Worm (Caenorhabditis elegans) whole organism, young adult: ENCODE data around the gene F45E10.2.

ENCODE experiments used
- B0336.3 ChIP-seq: fragments of 200-800 bp; sonication (Bioruptor generic); IDR thresholded peaks from 2 replicates; pipeline ENCODE4 v1.3.6; 2022; ENCODE audit warnings: missing genetic modification characterization, missing compliant biosample characterization
- F23B12.7 ChIP-seq: sonication (generic microtip); optimal IDR thresholded peaks from 2 replicates; lab custom pipeline; 2017; ENCODE audit warnings: missing genetic modification characterization, mild to moderate bottlenecking, missing compliant biosample characterization, antibody characterized with exemption, moderate library complexity; ENCODE audit not compliant: insufficient read depth
- F33H1.4 ChIP-seq: fragments of 200-800 bp; sonication (Bioruptor generic); IDR thresholded peaks from 2 replicates; pipeline ENCODE4 v1.3.6; 2022; ENCODE audit warnings: missing genetic modification reagents, missing genetic modification characterization, missing compliant biosample characterization
- F49E8.2 ChIP-seq: sonication (generic microtip); optimal IDR thresholded peaks from 3 replicates; lab custom pipeline; 2017; ENCODE audit warnings: missing genetic modification characterization, mild to moderate bottlenecking, missing compliant biosample characterization, antibody characterized with exemption, moderate library complexity; ENCODE audit not compliant: insufficient read depth
- F57A8.1 ChIP-seq: fragments of 200-800 bp; sonication (Bioruptor generic); optimal IDR thresholded peaks from 2 replicates; lab custom pipeline; 2018; ENCODE audit warnings: mild to moderate bottlenecking, missing genetic modification characterization, moderate library complexity, missing compliant biosample characterization
- K11D2.4 ChIP-seq: fragments of 200-800 bp; sonication (Bioruptor generic); IDR thresholded peaks from 2 replicates; pipeline ENCODE4 v1.3.6; 2022; ENCODE audit warnings: missing genetic modification reagents, missing genetic modification characterization, missing compliant biosample characterization
- T07F8.4 ChIP-seq: sonication (generic microtip); optimal IDR thresholded peaks from 2 replicates; lab custom pipeline; 2016; ENCODE audit warnings: mild to moderate bottlenecking, missing genetic modification characterization, moderate library complexity, missing compliant biosample characterization
- Y53F4B.3 ChIP-seq: fragments of 200-800 bp; sonication (Bioruptor generic); IDR thresholded peaks from 2 replicates; pipeline ENCODE4 v1.3.6; 2022; ENCODE audit warnings: missing genetic modification reagents, missing genetic modification characterization, missing compliant biosample characterization
- ZK185.1 ChIP-seq: sonication (generic microtip); optimal IDR thresholded peaks from 2 replicates; lab custom pipeline; 2016; ENCODE audit warnings: mild to moderate bottlenecking, missing genetic modification characterization, missing compliant biosample characterization; ENCODE audit not compliant: poor library complexity, severe bottlenecking
- ama-1 ChIP-seq, 3 experiments: fragments of 150-350 bp in 1 of 3; sonication (generic microtip) in 2 of 3; optimal IDR thresholded peaks; 2 replicates each; lab custom pipeline; 2014 to 2018; ENCODE audit warnings: missing biosample characterization in 2 of 3, missing genetic modification characterization in 2 of 3, missing genetic modification reagents in 2 of 3
- aptf-2 ChIP-seq: fragments of 200-800 bp; sonication (Bioruptor generic); conservative IDR thresholded peaks from 2 replicates; pipeline ENCODE4 v1.3.6; 2022; ENCODE audit warnings: missing genetic modification reagents, missing genetic modification characterization, missing compliant biosample characterization
- aptf-3 ChIP-seq: fragments of 200-800 bp; sonication (Bioruptor generic); IDR thresholded peaks from 2 replicates; pipeline ENCODE4 v1.3.6; 2022; ENCODE audit warnings: missing genetic modification characterization, missing compliant biosample characterization
- atf-7 ChIP-seq: sonication (generic microtip); optimal IDR thresholded peaks from 2 replicates; lab custom pipeline; 2017; ENCODE audit warnings: mild to moderate bottlenecking, missing genetic modification characterization, missing compliant biosample characterization
- attf-3 ChIP-seq: fragments of 200-800 bp; sonication (Bioruptor generic); conservative IDR thresholded peaks from 2 replicates; pipeline ENCODE4 v1.3.6; 2022; ENCODE audit warnings: missing genetic modification reagents, missing genetic modification characterization, missing compliant biosample characterization
- attf-5 ChIP-seq: fragments of 200-800 bp; sonication (Bioruptor generic); optimal IDR thresholded peaks from 2 replicates; lab custom pipeline; 2018; ENCODE audit warnings: mild to moderate bottlenecking, missing genetic modification characterization, missing compliant biosample characterization
- attf-6 ChIP-seq: fragments of 200-800 bp; sonication (Bioruptor generic); IDR thresholded peaks from 2 replicates; pipeline ENCODE4 v1.3.6; 2022; ENCODE audit warnings: missing genetic modification reagents, missing genetic modification characterization, missing compliant biosample characterization
- ceh-27 ChIP-seq: fragments of 200-800 bp; sonication (Bioruptor generic); optimal IDR thresholded peaks from 2 replicates; lab custom pipeline; 2018; ENCODE audit warnings: mild to moderate bottlenecking, missing genetic modification characterization, moderate library complexity, missing compliant biosample characterization
- chd-7 ChIP-seq: sonication (generic microtip); optimal IDR thresholded peaks from 2 replicates; lab custom pipeline; 2016; ENCODE audit warnings: mild to moderate bottlenecking, missing genetic modification characterization, moderate library complexity, missing compliant biosample characterization
- dox-1 ChIP-seq: fragments of 200-800 bp; sonication (Bioruptor generic); IDR thresholded peaks from 2 replicates; pipeline ENCODE4 v1.3.6; 2022; ENCODE audit warnings: missing genetic modification reagents, missing genetic modification characterization, missing compliant biosample characterization
- dpl-1 ChIP-seq: fragments of 150-350 bp; optimal IDR thresholded peaks from 2 replicates; lab custom pipeline; 2014; ENCODE audit warnings: missing biosample characterization, missing genetic modification reagents, missing genetic modification characterization
- efl-1 ChIP-seq: fragments of 150-350 bp; optimal IDR thresholded peaks from 2 replicates; lab custom pipeline; 2014; ENCODE audit warnings: missing biosample characterization, missing genetic modification reagents, missing genetic modification characterization
- ets-4 ChIP-seq: fragments of 200-800 bp; sonication (Bioruptor generic); optimal IDR thresholded peaks from 2 replicates; lab custom pipeline; 2018; ENCODE audit warnings: mild to moderate bottlenecking, missing genetic modification characterization, missing compliant biosample characterization
- gei-17 ChIP-seq: fragments of 200-800 bp; sonication (Bioruptor generic); optimal IDR thresholded peaks from 2 replicates; lab custom pipeline; 2018; ENCODE audit warnings: mild to moderate bottlenecking, missing genetic modification characterization, missing compliant biosample characterization
- hsf-1 ChIP-seq: fragments of 200-800 bp; sonication (Bioruptor generic); IDR thresholded peaks from 2 replicates; pipeline ENCODE4 v1.3.6; 2022; ENCODE audit warnings: missing genetic modification reagents, missing genetic modification characterization, missing compliant biosample characterization
- let-607 ChIP-seq, 2 experiments: fragments of 200-800 bp in 1 of 2; sonication (Bioruptor generic) in 1 of 2; sonication (generic microtip) in 1 of 2; optimal IDR thresholded peaks; 2 replicates each; lab custom pipeline; 2016 to 2018; ENCODE audit warnings: mild to moderate bottlenecking in 2 of 2, missing compliant biosample characterization in 2 of 2, missing genetic modification characterization in 2 of 2, moderate library complexity in 2 of 2, missing genotype in 1 of 2
- lin-35 ChIP-seq, 3 experiments: fragments of 150-350 bp in 2 of 3; sonication (generic microtip) in 1 of 3; optimal IDR thresholded peaks; 2 replicates each; lab custom pipeline; 2014 to 2018; ENCODE audit warnings: missing biosample characterization in 3 of 3, missing genetic modification characterization in 3 of 3, missing genetic modification reagents in 3 of 3
- lin-54 ChIP-seq: fragments of 200-800 bp; sonication (Bioruptor generic); optimal IDR thresholded peaks from 2 replicates; lab custom pipeline; 2018; ENCODE audit warnings: mild to moderate bottlenecking, missing genetic modification characterization, missing compliant biosample characterization
- lsy-27 ChIP-seq: sonication (generic microtip); optimal IDR thresholded peaks from 2 replicates; lab custom pipeline; 2017; ENCODE audit warnings: missing genetic modification characterization, mild to moderate bottlenecking, missing compliant biosample characterization, antibody characterized with exemption, missing genotype, borderline replicate concordance; ENCODE audit not compliant: insufficient read depth
- madf-3 ChIP-seq: fragments of 200-800 bp; sonication (Bioruptor generic); IDR thresholded peaks from 2 replicates; pipeline ENCODE4 v1.3.6; 2022; ENCODE audit warnings: missing genetic modification reagents, missing genetic modification characterization, missing compliant biosample characterization
- madf-8 ChIP-seq: fragments of 200-800 bp; sonication (Bioruptor generic); conservative IDR thresholded peaks from 2 replicates; pipeline ENCODE4 v1.3.6; 2022; ENCODE audit warnings: missing genetic modification reagents, missing genetic modification characterization, missing compliant biosample characterization
- mel-28 ChIP-seq: sonication (generic microtip); optimal IDR thresholded peaks from 2 replicates; lab custom pipeline; 2016; ENCODE audit warnings: borderline replicate concordance, mild to moderate bottlenecking, missing genetic modification characterization, missing compliant biosample characterization
- mes-4 ChIP-seq: sonication (generic microtip); optimal IDR thresholded peaks from 2 replicates; lab custom pipeline; 2016; ENCODE audit warnings: missing genotype, missing genetic modification characterization, missing compliant biosample characterization
- nhr-80 ChIP-seq: sonication (generic microtip); optimal IDR thresholded peaks from 2 replicates; lab custom pipeline; 2016; ENCODE audit warnings: missing genetic modification characterization, missing compliant biosample characterization
- rec-8 ChIP-seq, 2 experiments: sonication (generic microtip); optimal IDR thresholded peaks; 2 replicates each; lab custom pipeline; 2016; ENCODE audit warnings: mild to moderate bottlenecking in 2 of 2, missing genetic modification characterization in 2 of 2, missing genetic modification reagents in 2 of 2, missing genotype in 2 of 2, missing biosample characterization in 1 of 2, missing compliant biosample characterization in 1 of 2, moderate library complexity in 1 of 2
- snpc-1.1 ChIP-seq: sonication (generic microtip); optimal IDR thresholded peaks from 2 replicates; lab custom pipeline; 2017; ENCODE audit warnings: missing genetic modification characterization, mild to moderate bottlenecking, missing compliant biosample characterization, antibody characterized with exemption, moderate library complexity, missing genotype, missing genetic modification reagents; ENCODE audit not compliant: insufficient read depth
- somi-1 ChIP-seq: fragments of 200-800 bp; sonication (Bioruptor generic); optimal IDR thresholded peaks from 2 replicates; lab custom pipeline; 2018; ENCODE audit warnings: mild to moderate bottlenecking, missing genetic modification characterization, missing compliant biosample characterization
- tbp1 ChIP-seq: fragments of 200-800 bp; sonication (Bioruptor generic); optimal IDR thresholded peaks from 2 replicates; lab custom pipeline; 2018; ENCODE audit warnings: mild to moderate bottlenecking, missing genetic modification characterization, missing compliant biosample characterization
- unc-62 ChIP-seq: fragments of 150-350 bp; optimal IDR thresholded peaks from 2 replicates; lab custom pipeline; 2014; ENCODE audit warnings: missing biosample characterization, missing genetic modification reagents, missing genetic modification characterization
- zfh-2 ChIP-seq: fragments of 200-800 bp; sonication (Bioruptor generic); conservative IDR thresholded peaks from 2 replicates; pipeline ENCODE4 v1.3.6; 2022; ENCODE audit warnings: missing genetic modification reagents, missing genetic modification characterization, missing compliant biosample characterization
- zim-3 ChIP-seq: sonication (generic microtip); optimal IDR thresholded peaks from 2 replicates; lab custom pipeline; 2017; ENCODE audit warnings: mild to moderate bottlenecking, missing genetic modification characterization, moderate library complexity, missing compliant biosample characterization
- ztf-22 ChIP-seq: fragments of 200-800 bp; sonication (Bioruptor generic); optimal IDR thresholded peaks from 2 replicates; lab custom pipeline; 2018; ENCODE audit warnings: mild to moderate bottlenecking, missing genetic modification characterization, moderate library complexity, missing compliant biosample characterization
- ztf-3 ChIP-seq: fragments of 200-800 bp; sonication (Bioruptor generic); optimal IDR thresholded peaks from 2 replicates; lab custom pipeline; 2018; ENCODE audit warnings: mild to moderate bottlenecking, missing genetic modification characterization, missing compliant biosample characterization
- ztf-6 ChIP-seq: fragments of 200-800 bp; sonication (Bioruptor generic); IDR thresholded peaks from 2 replicates; pipeline ENCODE4 v1.3.6; 2022; ENCODE audit warnings: missing genetic modification reagents, missing genetic modification characterization, missing compliant biosample characterization

Gene F45E10.2

ce11 chrII:11097154-11097887 lies 42.2 kb upstream of the F45E10.2 start, which contains the start of the genes rpl-36.A and nuo-1 (continued):
- TF ChIP-seq dpl-1 (GFP tag; lab: Kevin White, UChicago): peak; percentile 22
- peak; percentile 16 for TF ChIP-seq snpc-1.1 (tag; lab: Kevin White, UChicago)
- peak; percentile 45 for TF ChIP-seq ceh-27 (GFP tag; lab: Kevin White, UChicago)
- TF ChIP-seq ama-1 (optimal IDR thresholded peaks at IDR 0.05; lab: Kevin White, UChicago): no peak
- TF ChIP-seq ama-1 (GFP tag; optimal IDR thresholded peaks at IDR 0.05; lab: Kevin White, UChicago): no peak
- TF ChIP-seq tbp1 (GFP tag; lab: Kevin White, UChicago): peak; percentile 47
- no peak for TF ChIP-seq mes-4
- TF ChIP-seq F23B12.7: peak; percentile 91
- TF ChIP-seq lin-35 (GFP tag; optimal IDR thresholded peaks at IDR 0.05; lab: Kevin White, UChicago): peak in 1 of 3 experiments; percentile 67
- TF ChIP-seq lin-54: peak; percentile 73
- TF ChIP-seq dox-1 (GFP tag; lab: Robert Waterston, UW): peak; percentile 38; the same call in 1 of the 2 replicates
- TF ChIP-seq F49E8.2 (tag; lab: Kevin White, UChicago): peak; percentile 47
- peak; percentile 95 for TF ChIP-seq F33H1.4
- peak; percentile 32 for TF ChIP-seq nhr-80 (tag; lab: Kevin White, UChicago)

- no peak for TF ChIP-seq aptf-3 (GFP tag; lab: Robert Waterston, UW)
- peak; percentile 80 for TF ChIP-seq B0336.3
- TF ChIP-seq F57A8.1 (GFP tag; lab: Kevin White, UChicago): peak; percentile 21
- TF ChIP-seq ztf-6 (GFP tag; lab: Robert Waterston, UW): no peak
- no peak for TF ChIP-seq dpl-1 (GFP tag; lab: Kevin White, UChicago)
- TF ChIP-seq madf-8 (GFP tag; lab: Robert Waterston, UW): no peak
- TF ChIP-seq mel-28 (tag; lab: Kevin White, UChicago): no peak
- no peak for TF ChIP-seq K11D2.4 (GFP tag; lab: Robert Waterston, UW)
- peak; percentile 6 for TF ChIP-seq efl-1
- no peak for TF ChIP-seq Y53F4B.3
- no peak for TF ChIP-seq mes-4
- TF ChIP-seq F49E8.2 (tag; lab: Kevin White, UChicago): no peak
- TF ChIP-seq zfh-2 (GFP tag; lab: Robert Waterston, UW): no peak
- TF ChIP-seq rec-8 (tag; optimal IDR thresholded peaks at IDR 0.05; lab: Kevin White, UChicago): no peak
- no peak for TF ChIP-seq nhr-80 (tag; lab: Kevin White, UChicago)
- TF ChIP-seq ztf-22 (GFP tag; lab: Kevin White, UChicago): no peak
- TF ChIP-seq ZK185.1: no peak
- no peak for TF ChIP-seq somi-1 (GFP tag; lab: Kevin White, UChicago)
- no peak for TF ChIP-seq gei-17
- no peak for TF ChIP-seq ceh-27 (GFP tag; lab: Kevin White, UChicago)
- no peak for TF ChIP-seq atf-7 (tag; lab: Kevin White, UChicago)
- TF ChIP-seq let-607 (tag; optimal IDR thresholded peaks at IDR 0.05; lab: Kevin White, UChicago): no peak
- TF ChIP-seq chd-7: peak; percentile 28
- TF ChIP-seq hsf-1 (GFP tag; lab: Robert Waterston, UW): peak; percentile 73
- TF ChIP-seq attf-6 (GFP tag; lab: Robert Waterston, UW): peak; percentile 59; the same call in 1 of the 2 replicates
- peak; percentile 49; the same call in 1 of the 2 replicates for TF ChIP-seq madf-3 (GFP tag; lab: Robert Waterston, UW)
- no peak for TF ChIP-seq attf-3 (GFP tag; lab: Robert Waterston, UW)
- TF ChIP-seq aptf-2 (GFP tag; lab: Robert Waterston, UW): no peak
- no peak for TF ChIP-seq ztf-3 (GFP tag; lab: Kevin White, UChicago)
- no peak for TF ChIP-seq lsy-27
- no peak for TF ChIP-seq unc-62 (GFP tag; lab: Kevin White, UChicago)
- no peak for TF ChIP-seq T07F8.4
- no peak for TF ChIP-seq zim-3
- TF ChIP-seq attf-5 (GFP tag; lab: Kevin White, UChicago): no peak
- TF ChIP-seq ets-4 (GFP tag; lab: Kevin White, UChicago): no peak
Measured at ce11 chrII:11096233-11096632, 41.1 kb upstream of the F45E10.2 start, which contains the start of gene nbs-1. TSS of gene nbs-1 (minus strand) at chrII:11096478.
